Fruit fly (Drosophila melanogaster): ENCODE data around the gene CG18294.

The CG18294 gene

dm6 chr3L:19516547-19516946 is 41.2 kb upstream of the CG18294 start (continued):
- peak; percentile 94 for TF ChIP-seq HLH3B (GFP tag; IDR thresholded peaks at IDR 0.05)
- peak; percentile 62 for TF ChIP-seq D19A (tag; optimal IDR thresholded peaks at IDR 0.05)
- peak; percentile 92 for TF ChIP-seq CG7271 (tag; optimal IDR thresholded peaks at IDR 0.05)
- peak; percentile 53; the same call in 1 of the 3 replicates for TF ChIP-seq Opbp (GFP tag; IDR thresholded peaks at IDR 0.05; ENCODE audit: partially characterized antibody)
- peak; percentile 62 for TF ChIP-seq pfk (GFP tag; optimal IDR thresholded peaks at IDR 0.05)
- peak; percentile 81 for TF ChIP-seq CG12659 (GFP tag; optimal IDR thresholded peaks at IDR 0.05)
- no peak for TF ChIP-seq Dip2 (GFP tag; IDR thresholded peaks at IDR 0.05)
- TF ChIP-seq CG11696 (GFP tag; IDR thresholded peaks at IDR 0.05): peak; percentile 63
- peak; percentile 88 for TF ChIP-seq bab2 (GFP tag; optimal IDR thresholded peaks at IDR 0.05)
- peak; percentile 43 for TF ChIP-seq ftz-f1 (GFP tag; optimal IDR thresholded peaks at IDR 0.05)
- TF ChIP-seq lab (GFP tag; optimal IDR thresholded peaks at IDR 0.05): peak; percentile 93
- peak in 1 of 2 experiments; percentile 62 for TF ChIP-seq insv (GFP tag; optimal IDR thresholded peaks at IDR 0.05)
- TF ChIP-seq CG13287 (GFP tag; IDR thresholded peaks at IDR 0.05; ENCODE audit: partially characterized antibody): peak; percentile 59; the same call in 1 of the 2 replicates
- peak; percentile 93 for TF ChIP-seq CG1603 (tag; optimal IDR thresholded peaks at IDR 0.05)
- peak; percentile 82; the same call in 1 of the 2 replicates for TF ChIP-seq ro (GFP tag; IDR thresholded peaks at IDR 0.05)
- TF ChIP-seq CG2889 (GFP tag; IDR thresholded peaks at IDR 0.05): peak; percentile 88
- TF ChIP-seq CG42726 (GFP tag; IDR thresholded peaks at IDR 0.05; ENCODE audit: partially characterized antibody): peak; percentile 75; the same call in 1 of the 2 replicates
- no peak for TF ChIP-seq CG7745 (tag; optimal IDR thresholded peaks at IDR 0.05)
- peak; percentile 87 for TF ChIP-seq CG5245 (GFP tag; optimal IDR thresholded peaks at IDR 0.05)
- peak; percentile 81 for TF ChIP-seq zfh2 (GFP tag; optimal IDR thresholded peaks at IDR 0.05)
- TF ChIP-seq CG6654 (GFP tag; optimal IDR thresholded peaks at IDR 0.05): peak; percentile 69
- peak; percentile 91 for TF ChIP-seq lmd (GFP tag; IDR thresholded peaks at IDR 0.05)
- peak; percentile 89 for TF ChIP-seq ems (GFP tag; optimal IDR thresholded peaks at IDR 0.05)
- peak; percentile 82 for TF ChIP-seq klu (GFP tag; IDR thresholded peaks at IDR 0.05)
- TF ChIP-seq CG11504 (tag; optimal IDR thresholded peaks at IDR 0.05): peak; percentile 80
- no peak for TF ChIP-seq zen2 (GFP tag; IDR thresholded peaks at IDR 0.05; ENCODE audit: partially characterized antibody)
- peak; percentile 85 for TF ChIP-seq CHES-1-like (GFP tag; optimal IDR thresholded peaks at IDR 0.05)
- TF ChIP-seq btn (GFP tag; optimal IDR thresholded peaks at IDR 0.05): peak; percentile 85
- no peak for TF ChIP-seq Hey (tag; optimal IDR thresholded peaks at IDR 0.05)
- TF ChIP-seq inv (GFP tag; IDR thresholded peaks at IDR 0.05; ENCODE audit: partially characterized antibody): peak; percentile 16; the same call in 1 of the 2 replicates
- peak; percentile 79 for TF ChIP-seq twi (tag; optimal IDR thresholded peaks at IDR 0.05)
- peak; percentile 94 for TF ChIP-seq Antp (GFP tag; optimal IDR thresholded peaks at IDR 0.05)
- TF ChIP-seq CG14860 (GFP tag; IDR thresholded peaks at IDR 0.05; ENCODE audit: partially characterized antibody): 0 out of 3 replicates have a peak, but pooled peaks have one; percentile 12
- no peak for TF ChIP-seq Nf-YC (tag; optimal IDR thresholded peaks at IDR 0.05)
- TF ChIP-seq fd96Cb (tag; optimal IDR thresholded peaks at IDR 0.05): peak; percentile 78
- TF ChIP-seq CG32532 (GFP tag; IDR thresholded peaks at IDR 0.05): peak; percentile 97
- no peak for TF ChIP-seq hbn (GFP tag; IDR thresholded peaks at IDR 0.05; ENCODE audit: partially characterized antibody)
- TF ChIP-seq Sry-β (GFP tag; optimal IDR thresholded peaks at IDR 0.05): peak; percentile 51
- peak; percentile 92 for TF ChIP-seq maf-S (GFP tag; optimal IDR thresholded peaks at IDR 0.05)
- TF ChIP-seq gce (GFP tag; IDR thresholded peaks at IDR 0.05): peak; percentile 93
- peak; percentile 73 for TF ChIP-seq CG16815 (GFP tag; optimal IDR thresholded peaks at IDR 0.05)
- TF ChIP-seq Dp (GFP tag; optimal IDR thresholded peaks at IDR 0.05): no peak
- peak; percentile 75 for TF ChIP-seq CG6791 (GFP tag; IDR thresholded peaks at IDR 0.05; ENCODE audit: partially characterized antibody)
- peak; percentile 70 for TF ChIP-seq CG12155 (GFP tag; optimal IDR thresholded peaks at IDR 0.05)
- TF ChIP-seq ash1 (GFP tag; optimal IDR thresholded peaks at IDR 0.05): peak; percentile 86
- peak; percentile 74 for TF ChIP-seq HLHmδ (GFP tag; optimal IDR thresholded peaks at IDR 0.05)
- TF ChIP-seq NK7.1 (GFP tag; optimal IDR thresholded peaks at IDR 0.05): peak; percentile 84
- no peak for TF ChIP-seq hth (optimal IDR thresholded peaks at IDR 0.05)
- TF ChIP-seq run (tag; optimal IDR thresholded peaks at IDR 0.05): no peak
- peak; percentile 80; the same call in 1 of the 2 replicates for TF ChIP-seq Ada2b (GFP tag; IDR thresholded peaks at IDR 0.05)

Measured in whole organism, embryonic.